Fruit fly (Drosophila melanogaster) whole organism, embryonic: Measurements from ENCODE around the gene Nak.

ENCODE experiments used
- Adf1 ChIP-seq: fragments of 200-800 bp; sonication (Bioruptor generic); IDR thresholded peaks from 2 replicates; pipeline ENCODE4 v1.3.6; 2022; ENCODE audit warnings: missing biosample characterization, missing genetic modification characterization
- B-H1 ChIP-seq: fragments of 200-800 bp; sonication (Bioruptor generic); IDR thresholded peaks from 3 replicates; pipeline ENCODE4 v1.3.6; 2022; ENCODE audit warnings: missing biosample characterization, missing genetic modification characterization
- B-H2 ChIP-seq: fragments of 200-800 bp; sonication (Bioruptor generic); optimal IDR thresholded peaks from 2 replicates; lab custom pipeline; 2018; ENCODE audit warnings: missing biosample characterization, mild to moderate bottlenecking, missing genetic modification characterization
- Bdp1 ChIP-seq: fragments of 200-800 bp; sonication (Bioruptor generic); optimal IDR thresholded peaks from 3 replicates; lab custom pipeline; 2016; ENCODE audit warnings: missing biosample characterization, missing genetic modification characterization
- Bteb2 ChIP-seq: fragments of 200-800 bp; sonication (Bioruptor generic); optimal IDR thresholded peaks from 2 replicates; lab custom pipeline; 2016; ENCODE audit warnings: missing biosample characterization, missing genetic modification characterization
- CG10267 ChIP-seq: fragments of 200-800 bp; sonication (Bioruptor generic); optimal IDR thresholded peaks from 2 replicates; lab custom pipeline; 2018; ENCODE audit warnings: missing biosample characterization, mild to moderate bottlenecking, missing genetic modification characterization, moderate library complexity
- CG11696 ChIP-seq: fragments of 200-800 bp; sonication (Bioruptor generic); IDR thresholded peaks from 2 replicates; pipeline ENCODE4 v1.3.6; 2022; ENCODE audit warnings: missing biosample characterization, missing genetic modification characterization
- CG15011 ChIP-seq: fragments of 200-800 bp; sonication (Bioruptor generic); optimal IDR thresholded peaks from 3 replicates; lab custom pipeline; 2018; ENCODE audit warnings: missing biosample characterization, mild to moderate bottlenecking, missing genetic modification characterization
- CG15073 ChIP-seq: fragments of 200-800 bp; sonication (Bioruptor generic); optimal IDR thresholded peaks from 2 replicates; lab custom pipeline; 2016; ENCODE audit warnings: missing biosample characterization, missing genetic modification characterization
- CG1529 ChIP-seq: fragments of 200-800 bp; sonication (Bioruptor generic); optimal IDR thresholded peaks from 3 replicates; lab custom pipeline; 2018; ENCODE audit warnings: missing biosample characterization, missing genetic modification characterization
- CG2712 ChIP-seq: fragments of 200-800 bp; optimal IDR thresholded peaks from 3 replicates; lab custom pipeline; 2019; ENCODE audit warnings: missing biosample characterization, mild to moderate bottlenecking, missing genetic modification characterization, moderate library complexity
- CG30020 ChIP-seq: fragments of 200-800 bp; optimal IDR thresholded peaks from 2 replicates; lab custom pipeline; 2019; ENCODE audit warnings: missing biosample characterization, mild to moderate bottlenecking, missing genetic modification characterization, moderate library complexity
- CG30431 ChIP-seq: fragments of 200-800 bp; sonication (Bioruptor generic); optimal IDR thresholded peaks from 2 replicates; lab custom pipeline; 2017; ENCODE audit warnings: missing biosample characterization, missing genetic modification characterization
- CG32772 ChIP-seq: fragments of 200-800 bp; sonication (Bioruptor generic); IDR thresholded peaks from 2 replicates; pipeline ENCODE4 v1.3.6; 2022; ENCODE audit warnings: missing biosample characterization, missing genetic modification characterization
- CG42726 ChIP-seq: fragments of 200-800 bp; sonication (Bioruptor generic); IDR thresholded peaks from 2 replicates; pipeline ENCODE4 v1.3.6; 2022; ENCODE audit warnings: missing biosample characterization, missing genetic modification characterization; ENCODE audit not compliant: partially characterized antibody
- CG7987 ChIP-seq: fragments of 200-800 bp; sonication (Bioruptor generic); optimal IDR thresholded peaks from 2 replicates; lab custom pipeline; 2018; ENCODE audit warnings: missing biosample characterization, mild to moderate bottlenecking, missing genetic modification characterization, moderate library complexity
- CG9609 ChIP-seq: fragments of 200-800 bp; sonication (Bioruptor generic); optimal IDR thresholded peaks from 3 replicates; lab custom pipeline; 2016; ENCODE audit warnings: missing biosample characterization, missing genetic modification characterization
- CTCF ChIP-seq: fragments of 200-800 bp; sonication (Bioruptor generic); optimal IDR thresholded peaks from 2 replicates; lab custom pipeline; 2017; ENCODE audit warnings: missing biosample characterization, mild to moderate bottlenecking, missing genetic modification characterization, moderate library complexity
- D19A ChIP-seq: fragments of 200-800 bp; optimal IDR thresholded peaks from 3 replicates; lab custom pipeline; 2019; ENCODE audit warnings: missing biosample characterization, mild to moderate bottlenecking, missing genetic modification characterization, moderate library complexity
- Doc3 ChIP-seq: fragments of 200-800 bp; sonication (Bioruptor generic); IDR thresholded peaks from 3 replicates; pipeline ENCODE4 v1.3.6; 2022; ENCODE audit warnings: missing biosample characterization, missing genetic modification characterization; ENCODE audit not compliant: partially characterized antibody
- Hey ChIP-seq: fragments of 200-800 bp; sonication (Bioruptor generic); optimal IDR thresholded peaks from 3 replicates; lab custom pipeline; 2018; ENCODE audit warnings: missing biosample characterization, mild to moderate bottlenecking, missing genetic modification characterization
- HmgZ ChIP-seq: fragments of 200-800 bp; sonication (Bioruptor generic); optimal IDR thresholded peaks from 2 replicates; lab custom pipeline; 2018; ENCODE audit warnings: missing biosample characterization, mild to moderate bottlenecking, missing genetic modification characterization
- Meics ChIP-seq: fragments of 200-800 bp; sonication (Bioruptor generic); optimal IDR thresholded peaks from 2 replicates; lab custom pipeline; 2017; ENCODE audit warnings: missing biosample characterization, mild to moderate bottlenecking, missing genetic modification characterization
- Mrtf ChIP-seq: fragments of 200-800 bp; sonication (Bioruptor generic); IDR thresholded peaks from 3 replicates; pipeline ENCODE4 v1.3.6; 2022; ENCODE audit warnings: missing biosample characterization, missing genetic modification characterization
- Neu2 ChIP-seq: fragments of 200-800 bp; sonication (Bioruptor generic); optimal IDR thresholded peaks from 3 replicates; lab custom pipeline; 2016; ENCODE audit warnings: missing biosample characterization, missing genetic modification characterization, borderline replicate concordance
- Sox102F ChIP-seq: fragments of 200-800 bp; sonication (Bioruptor generic); optimal IDR thresholded peaks from 2 replicates; lab custom pipeline; 2018; ENCODE audit warnings: missing biosample characterization, mild to moderate bottlenecking, missing genetic modification characterization, moderate library complexity
- Stat92E ChIP-seq, 3 experiments: fragments of >200 bp in 2 of 3; fragments of 200-800 bp in 1 of 3; sonication (Bioruptor generic) in 1 of 3; optimal IDR thresholded peaks; 2 replicates each; lab custom pipeline; 2017 to 2019; ENCODE audit warnings: missing biosample characterization in 3 of 3, missing genetic modification characterization in 3 of 3, mild to moderate bottlenecking in 1 of 3, moderate library complexity in 1 of 3
- amos ChIP-seq: fragments of 200-800 bp; sonication (Bioruptor generic); IDR thresholded peaks from 2 replicates; pipeline ENCODE4 v1.3.6; 2022; ENCODE audit warnings: missing biosample characterization, missing genetic modification characterization; ENCODE audit not compliant: partially characterized antibody
- az2 ChIP-seq: fragments of 200-800 bp; sonication (Bioruptor generic); optimal IDR thresholded peaks from 3 replicates; lab custom pipeline; 2016; ENCODE audit warnings: missing biosample characterization, missing genetic modification characterization
- caup ChIP-seq: fragments of 200-800 bp; sonication (Bioruptor generic); optimal IDR thresholded peaks from 3 replicates; lab custom pipeline; 2017; ENCODE audit warnings: missing biosample characterization, mild to moderate bottlenecking, missing genetic modification characterization, moderate library complexity; ENCODE audit not compliant: severe bottlenecking
- cg ChIP-seq: fragments of 200-800 bp; sonication (Bioruptor generic); optimal IDR thresholded peaks from 3 replicates; lab custom pipeline; 2019; ENCODE audit warnings: missing biosample characterization, mild to moderate bottlenecking, missing genetic modification characterization, moderate library complexity
- chinmo ChIP-seq: fragments of 200-800 bp; sonication (Bioruptor generic); IDR thresholded peaks from 4 replicates; pipeline ENCODE4 v1.3.6; 2022; ENCODE audit warnings: missing biosample characterization, missing genetic modification characterization; ENCODE audit not compliant: partially characterized antibody
- chn ChIP-seq: fragments of 200-800 bp; sonication (Bioruptor generic); optimal IDR thresholded peaks from 2 replicates; lab custom pipeline; 2016; ENCODE audit warnings: missing biosample characterization, missing genetic modification characterization
- crc ChIP-seq: fragments of 200-800 bp; sonication (Bioruptor generic); optimal IDR thresholded peaks from 2 replicates; lab custom pipeline; 2016; ENCODE audit warnings: missing biosample characterization, missing genetic modification characterization
- en ChIP-seq: fragments of 200-800 bp; sonication (Bioruptor generic); optimal IDR thresholded peaks from 2 replicates; lab custom pipeline; 2016; ENCODE audit warnings: missing biosample characterization, missing genetic modification characterization
- fd64A ChIP-seq: fragments of 200-800 bp; sonication (Bioruptor generic); optimal IDR thresholded peaks from 3 replicates; lab custom pipeline; 2018; ENCODE audit warnings: missing biosample characterization, mild to moderate bottlenecking, missing genetic modification characterization
- fru ChIP-seq: fragments of >200 bp; optimal IDR thresholded peaks from 2 replicates; lab custom pipeline; 2017
- gfzf ChIP-seq: fragments of 200-800 bp; sonication (Bioruptor generic); optimal IDR thresholded peaks from 2 replicates; lab custom pipeline; 2016; ENCODE audit warnings: missing biosample characterization, mild to moderate bottlenecking, missing genetic modification characterization, moderate library complexity
- hb ChIP-seq: fragments of 200-800 bp; sonication (Bioruptor generic); IDR thresholded peaks from 3 replicates; pipeline ENCODE4 v1.3.6; 2022; ENCODE audit warnings: missing biosample characterization, missing genetic modification characterization; ENCODE audit not compliant: partially characterized antibody
- jing ChIP-seq: fragments of 200-800 bp; sonication (Bioruptor generic); optimal IDR thresholded peaks from 2 replicates; lab custom pipeline; 2018; ENCODE audit warnings: missing biosample characterization, mild to moderate bottlenecking, missing genetic modification characterization
- nom ChIP-seq: fragments of 200-800 bp; sonication (Bioruptor generic); optimal IDR thresholded peaks from 2 replicates; lab custom pipeline; 2017; ENCODE audit warnings: missing biosample characterization, missing genetic modification characterization, mild to moderate bottlenecking, moderate library complexity, missing genetic modification reagents
- pb ChIP-seq: fragments of 200-800 bp; sonication (Bioruptor generic); optimal IDR thresholded peaks from 3 replicates; lab custom pipeline; 2016; ENCODE audit warnings: missing biosample characterization, missing genetic modification characterization
- pros ChIP-seq: fragments of 200-800 bp; sonication (Bioruptor generic); optimal IDR thresholded peaks from 3 replicates; lab custom pipeline; 2019; ENCODE audit warnings: missing biosample characterization, mild to moderate bottlenecking, missing genetic modification characterization, moderate library complexity
- psq ChIP-seq: fragments of 200-800 bp; sonication (Bioruptor generic); optimal IDR thresholded peaks from 2 replicates; lab custom pipeline; 2017; ENCODE audit warnings: missing biosample characterization, missing genetic modification characterization
- salm ChIP-seq: fragments of 200-800 bp; sonication (Bioruptor generic); optimal IDR thresholded peaks from 2 replicates; lab custom pipeline; 2018; ENCODE audit warnings: missing biosample characterization, mild to moderate bottlenecking, missing genetic modification characterization
- tll ChIP-seq, 2 experiments: fragments of 200-800 bp in 1 of 2; fragments of >200 bp in 1 of 2; sonication (Bioruptor generic) in 1 of 2; optimal IDR thresholded peaks; 2 replicates each; lab custom pipeline; 2017 to 2019; ENCODE audit warnings: missing biosample characterization in 2 of 2, missing genetic modification characterization in 2 of 2, mild to moderate bottlenecking in 1 of 2, moderate library complexity in 1 of 2
- ttk ChIP-seq: fragments of 200-800 bp; sonication (Bioruptor generic); IDR thresholded peaks from 2 replicates; pipeline ENCODE4 v2.1.2; 2022; ENCODE audit warnings: missing biosample characterization, missing genetic modification characterization
- tup ChIP-seq: fragments of 200-800 bp; sonication (Bioruptor generic); optimal IDR thresholded peaks from 2 replicates; lab custom pipeline; 2016; ENCODE audit warnings: missing biosample characterization, mild to moderate bottlenecking, missing genetic modification characterization, moderate library complexity
- wdn ChIP-seq: fragments of 200-800 bp; sonication (Bioruptor generic); IDR thresholded peaks from 2 replicates; pipeline ENCODE4 v1.3.6; 2022; ENCODE audit warnings: missing biosample characterization, missing genetic modification characterization

Gene Nak

dm6 chr2L:18944175-18945012 lies 24.1 kb downstream of the Nak start (continued):
- TF ChIP-seq ttk (GFP tag; lab: Robert Waterston, UW) = no peak
- TF ChIP-seq HmgZ (tag; lab: Kevin White, UChicago) = no peak
- no peak for TF ChIP-seq CG30431 (GFP tag; lab: Kevin White, UChicago)
- TF ChIP-seq CG32772 (GFP tag; lab: Robert Waterston, UW) = no peak
- TF ChIP-seq CG2712 (tag; lab: Kevin White, UChicago) = peak; percentile 0
- no peak for TF ChIP-seq CG15073
- no peak for TF ChIP-seq en (GFP tag; lab: Kevin White, UChicago)
- peak; percentile 27 for TF ChIP-seq CG7987 (GFP tag; lab: Kevin White, UChicago)
- no peak for TF ChIP-seq Neu2 (GFP tag; lab: Kevin White, UChicago)
- no peak for TF ChIP-seq Bdp1 (GFP tag; lab: Kevin White, UChicago)
- TF ChIP-seq cg (GFP tag; lab: Kevin White, UChicago) = peak; percentile 61
- TF ChIP-seq CG11696 (GFP tag; lab: Robert Waterston, UW) = no peak
- TF ChIP-seq CG1529 = no peak
- TF ChIP-seq CTCF = no peak
- peak; percentile 23 for TF ChIP-seq D19A (tag; lab: Kevin White, UChicago)
- TF ChIP-seq Hey = no peak
- TF ChIP-seq psq = peak; percentile 8
- TF ChIP-seq Meics (GFP tag; lab: Kevin White, UChicago) = no peak
- TF ChIP-seq Stat92E (GFP tag; optimal IDR thresholded peaks at IDR 0.05; lab: Kevin White, UChicago) = peak in 1 of 3 experiments; percentile 27
- TF ChIP-seq caup (GFP tag; lab: Kevin White, UChicago) = peak; percentile 21
- no peak for TF ChIP-seq wdn (GFP tag; lab: Robert Waterston, UW)
- no peak for TF ChIP-seq Sox102F
- TF ChIP-seq Doc3 (GFP tag; lab: Robert Waterston, UW) = no peak
- TF ChIP-seq B-H1 = no peak
- TF ChIP-seq fru (lab: Kevin White, UChicago) = no peak
- peak in 1 of 2 experiments; percentile 48 for TF ChIP-seq tll (GFP tag; optimal IDR thresholded peaks at IDR 0.05; lab: Kevin White, UChicago)
- TF ChIP-seq B-H2 (GFP tag; lab: Kevin White, UChicago) = peak; percentile 43
- TF ChIP-seq Bteb2 (GFP tag; lab: Kevin White, UChicago) = no peak
- no peak for TF ChIP-seq CG30020
- TF ChIP-seq salm (tag; lab: Kevin White, UChicago) = peak; percentile 11
- TF ChIP-seq tup (GFP tag; lab: Kevin White, UChicago) = no peak
- peak; percentile 44 for TF ChIP-seq gfzf (GFP tag; lab: Kevin White, UChicago)
- no peak for TF ChIP-seq CG42726 (GFP tag; lab: Robert Waterston, UW)
- TF ChIP-seq jing (GFP tag; lab: Kevin White, UChicago) = no peak
- TF ChIP-seq fd64A (GFP tag; lab: Kevin White, UChicago) = peak; percentile 43
- peak; percentile 15 for TF ChIP-seq CG10267 (tag; lab: Kevin White, UChicago)
- TF ChIP-seq Adf1 (GFP tag; lab: Robert Waterston, UW) = no peak
- TF ChIP-seq CG9609 = no peak
- no peak for TF ChIP-seq hb (GFP tag; lab: Robert Waterston, UW)
- no peak for TF ChIP-seq chinmo
- peak; percentile 45 for TF ChIP-seq nom (GFP tag; lab: Kevin White, UChicago)
- no peak for TF ChIP-seq az2 (GFP tag; lab: Kevin White, UChicago)
- no peak for TF ChIP-seq CG15011 (GFP tag; lab: Kevin White, UChicago)
- TF ChIP-seq Mrtf (GFP tag; lab: Robert Waterston, UW) = no peak
- TF ChIP-seq amos (GFP tag; lab: Robert Waterston, UW) = no peak
- no peak for TF ChIP-seq chn
- no peak for TF ChIP-seq pb (GFP tag; lab: Kevin White, UChicago)
- TF ChIP-seq pros (GFP tag; lab: Kevin White, UChicago) = peak; percentile 100
- no peak for TF ChIP-seq crc
